Worm (Caenorhabditis elegans): ENCODE results near the gene dpy-7.

dpy-7 gene

ce11 chrX:7525271-7525670, 12.3 kb downstream of the dpy-7 start, which contains the start of gene F46C8.3:
TSS of gene F46C8.3 (plus strand) at chrX:7525571.
- TF ChIP-seq flt-1 (GFP tag; IDR thresholded peaks at IDR 0.05) (no peak), T22C8.4 (GFP tag; IDR thresholded peaks at IDR 0.05) (no peak)

ce11 chrX:7523799-7524198, 13.8 kb downstream of the dpy-7 start:
- TF ChIP-seq ztf-29 (GFP tag; IDR thresholded peaks at IDR 0.05) (no peak), ref-1 (GFP tag; conservative IDR thresholded peaks at IDR 0.05) (no peak), med-1 (GFP tag; optimal IDR thresholded peaks at IDR 0.05; ENCODE audit: insufficient read depth) (no peak), tab-1 (GFP tag; IDR thresholded peaks at IDR 0.05) (no peak), flt-1 (GFP tag; IDR thresholded peaks at IDR 0.05) (no peak), cog-1 (tag; optimal IDR thresholded peaks at IDR 0.05) (no peak), ztf-23 (GFP tag; IDR thresholded peaks at IDR 0.05) (no peak), klf-2 (GFP tag; conservative IDR thresholded peaks at IDR 0.05) (no peak), T22C8.4 (GFP tag; IDR thresholded peaks at IDR 0.05) (no peak)

- TF ChIP-seq med-1 (GFP tag; optimal IDR thresholded peaks at IDR 0.05; ENCODE audit: insufficient read depth), result no peak
- TF ChIP-seq ztf-23 (GFP tag; IDR thresholded peaks at IDR 0.05), result no peak
- no peak for TF ChIP-seq cog-1 (tag; optimal IDR thresholded peaks at IDR 0.05)
- no peak for TF ChIP-seq flt-1 (GFP tag; IDR thresholded peaks at IDR 0.05)
- no peak for TF ChIP-seq tab-1 (GFP tag; IDR thresholded peaks at IDR 0.05)
- TF ChIP-seq klf-2 (GFP tag; conservative IDR thresholded peaks at IDR 0.05), result no peak
- TF ChIP-seq ref-1 (GFP tag; conservative IDR thresholded peaks at IDR 0.05), result no peak
- no peak for TF ChIP-seq T22C8.4 (GFP tag; IDR thresholded peaks at IDR 0.05)
- TF ChIP-seq ztf-29 (GFP tag; IDR thresholded peaks at IDR 0.05), result no peak
Observed at ce11 chrX:7522595-7522994, 15.0 kb downstream of the dpy-7 start.

ce11 chrX:7519569-7519968, 18.0 kb downstream of the dpy-7 start, which contains the start of gene chts-1:
TSS of gene chts-1 (minus strand) at chrX:7519669.
- TF ChIP-seq ztf-29 (GFP tag; IDR thresholded peaks at IDR 0.05) (no peak), ztf-23 (GFP tag; IDR thresholded peaks at IDR 0.05) (no peak), ref-1 (GFP tag; conservative IDR thresholded peaks at IDR 0.05) (no peak), cog-1 (tag; optimal IDR thresholded peaks at IDR 0.05) (no peak), klf-2 (GFP tag; conservative IDR thresholded peaks at IDR 0.05) (no peak), T22C8.4 (GFP tag; IDR thresholded peaks at IDR 0.05) (no peak)

- TF ChIP-seq cog-1 (tag; optimal IDR thresholded peaks at IDR 0.05) (no peak), ref-1 (GFP tag; conservative IDR thresholded peaks at IDR 0.05) (no peak), klf-2 (GFP tag; conservative IDR thresholded peaks at IDR 0.05) (no peak), tab-1 (GFP tag; IDR thresholded peaks at IDR 0.05) (no peak), med-1 (GFP tag; optimal IDR thresholded peaks at IDR 0.05; ENCODE audit: insufficient read depth) (no peak), flt-1 (GFP tag; IDR thresholded peaks at IDR 0.05) (no peak), ztf-23 (GFP tag; IDR thresholded peaks at IDR 0.05) (no peak), ztf-29 (GFP tag; IDR thresholded peaks at IDR 0.05) (no peak), T22C8.4 (GFP tag; IDR thresholded peaks at IDR 0.05) (no peak)
Observed at ce11 chrX:7512714-7513113, 24.9 kb downstream of the dpy-7 start.

ce11 chrX:7507141-7507540, 30.5 kb downstream of the dpy-7 start:
- TF ChIP-seq ztf-23 (GFP tag; IDR thresholded peaks at IDR 0.05) (no peak), klf-2 (GFP tag; conservative IDR thresholded peaks at IDR 0.05) (no peak), tab-1 (GFP tag; IDR thresholded peaks at IDR 0.05) (no peak), ref-1 (GFP tag; conservative IDR thresholded peaks at IDR 0.05) (no peak), cog-1 (tag; optimal IDR thresholded peaks at IDR 0.05) (no peak), T22C8.4 (GFP tag; IDR thresholded peaks at IDR 0.05) (no peak), flt-1 (GFP tag; IDR thresholded peaks at IDR 0.05) (no peak; the same call in none of the 2 replicates), med-1 (GFP tag; optimal IDR thresholded peaks at IDR 0.05; ENCODE audit: insufficient read depth) (no peak), ztf-29 (GFP tag; IDR thresholded peaks at IDR 0.05) (no peak)

- no peak for TF ChIP-seq ztf-23 (GFP tag; IDR thresholded peaks at IDR 0.05)
- no peak for TF ChIP-seq med-1 (GFP tag; optimal IDR thresholded peaks at IDR 0.05; ENCODE audit: insufficient read depth)
- TF ChIP-seq tab-1 (GFP tag; IDR thresholded peaks at IDR 0.05), result no peak
- no peak for TF ChIP-seq ref-1 (GFP tag; conservative IDR thresholded peaks at IDR 0.05)
- no peak for TF ChIP-seq cog-1 (tag; optimal IDR thresholded peaks at IDR 0.05)
- no peak for TF ChIP-seq T22C8.4 (GFP tag; IDR thresholded peaks at IDR 0.05)
- no peak for TF ChIP-seq flt-1 (GFP tag; IDR thresholded peaks at IDR 0.05)
- TF ChIP-seq klf-2 (GFP tag; conservative IDR thresholded peaks at IDR 0.05), result no peak
- TF ChIP-seq ztf-29 (GFP tag; IDR thresholded peaks at IDR 0.05), result no peak
Observed at ce11 chrX:7506533-7506932, 31.1 kb downstream of the dpy-7 start, which contains the start of gene lgc-11. TSS of gene lgc-11 (minus strand) at chrX:7506633.

- TF ChIP-seq flt-1 (GFP tag; IDR thresholded peaks at IDR 0.05) (no peak), med-1 (GFP tag; optimal IDR thresholded peaks at IDR 0.05; ENCODE audit: insufficient read depth) (no peak), ztf-29 (GFP tag; IDR thresholded peaks at IDR 0.05) (no peak), ref-1 (GFP tag; conservative IDR thresholded peaks at IDR 0.05) (no peak), T22C8.4 (GFP tag; IDR thresholded peaks at IDR 0.05) (no peak), tab-1 (GFP tag; IDR thresholded peaks at IDR 0.05) (no peak), klf-2 (GFP tag; conservative IDR thresholded peaks at IDR 0.05) (no peak), ztf-23 (GFP tag; IDR thresholded peaks at IDR 0.05) (no peak), cog-1 (tag; optimal IDR thresholded peaks at IDR 0.05) (no peak)
Observed at ce11 chrX:7502807-7503206, 34.8 kb downstream of the dpy-7 start, which contains the start of gene F48E3.6. TSS of gene F48E3.6 (minus strand) at chrX:7502907.

- TF ChIP-seq ztf-29 (GFP tag; IDR thresholded peaks at IDR 0.05) (no peak), ztf-23 (GFP tag; IDR thresholded peaks at IDR 0.05) (peak; percentile 57; the same call in 1 of the 2 replicates), tab-1 (GFP tag; IDR thresholded peaks at IDR 0.05) (0 out of 2 replicates have a peak, but pooled peaks have one; percentile 46), klf-2 (GFP tag; conservative IDR thresholded peaks at IDR 0.05) (no peak), ref-1 (GFP tag; conservative IDR thresholded peaks at IDR 0.05) (no peak), flt-1 (GFP tag; IDR thresholded peaks at IDR 0.05) (peak; percentile 72), T22C8.4 (GFP tag; IDR thresholded peaks at IDR 0.05) (no peak), med-1 (GFP tag; optimal IDR thresholded peaks at IDR 0.05; ENCODE audit: insufficient read depth) (peak; percentile 14), cog-1 (tag; optimal IDR thresholded peaks at IDR 0.05) (peak; percentile 78)
Observed at ce11 chrX:7500970-7501369, 36.6 kb downstream of the dpy-7 start, which contains the start of gene uggt-1. TSS of gene uggt-1 (minus strand) at chrX:7500982.

- TF ChIP-seq med-1 (GFP tag; optimal IDR thresholded peaks at IDR 0.05; ENCODE audit: insufficient read depth), result no peak
- TF ChIP-seq klf-2 (GFP tag; conservative IDR thresholded peaks at IDR 0.05), result no peak
- TF ChIP-seq cog-1 (tag; optimal IDR thresholded peaks at IDR 0.05), result no peak
- TF ChIP-seq T22C8.4 (GFP tag; IDR thresholded peaks at IDR 0.05), result no peak
- TF ChIP-seq ref-1 (GFP tag; conservative IDR thresholded peaks at IDR 0.05), result no peak
- no peak for TF ChIP-seq ztf-23 (GFP tag; IDR thresholded peaks at IDR 0.05)
Observed at ce11 chrX:7495491-7495890, 42.1 kb downstream of the dpy-7 start, which contains the start of gene try-14. TSS of gene try-14 (minus strand) at chrX:7495591.
